Fruit fly (Drosophila melanogaster) S2 (cell line): ENCODE results near the gene Fancm.

ENCODE experiments used
- CG8478 ChIP-seq: fragments of >200 bp; optimal IDR thresholded peaks from 2 replicates; lab custom pipeline; 2018
- CTCF ChIP-seq, 2 experiments: fragments of >200 bp; optimal IDR thresholded peaks; 2 replicates each; lab custom pipeline; 2018

DNA sequence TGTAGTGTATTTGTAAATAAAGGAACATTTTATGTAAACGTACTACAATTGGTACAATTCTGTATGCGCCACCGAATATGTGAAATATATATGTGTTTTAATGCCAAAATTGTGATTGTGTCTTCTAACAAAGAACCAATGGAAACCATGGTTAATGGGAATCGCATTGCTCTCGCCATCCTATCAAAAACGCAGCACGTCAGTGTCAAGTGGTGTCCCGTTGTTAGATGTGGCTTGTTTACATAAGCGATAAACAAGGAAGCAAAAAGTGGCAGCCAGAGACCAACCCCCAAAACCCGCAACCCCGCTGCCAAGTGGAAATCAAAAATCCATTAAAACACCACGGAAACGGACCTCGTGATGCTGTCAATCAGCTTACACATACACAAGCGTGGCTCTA lies 46.4 kb downstream of the Fancm start:
- TF ChIP-seq CG8478 (lab: Kevin White, UChicago) (no peak), CTCF (optimal IDR thresholded peaks at IDR 0.05; lab: Kevin White, UChicago) (no peak)
